Worm (Caenorhabditis elegans) whole organism, L2 larva: Measurements from ENCODE around the gene cec-5.

Experiments
- ZK546.5 ChIP-seq: sonication (generic microtip); optimal IDR thresholded peaks from 2 replicates; lab custom pipeline; 2017; ENCODE audit warnings: missing biosample characterization, missing genetic modification characterization
- ceh-82 ChIP-seq: fragments of 150-350 bp; optimal IDR thresholded peaks from 2 replicates; lab custom pipeline; 2014; ENCODE audit warnings: missing biosample characterization, missing genetic modification characterization
- lin-11 ChIP-seq: fragments of 150-350 bp; sonication (generic microtip); optimal IDR thresholded peaks from 2 replicates; lab custom pipeline; 2014; ENCODE audit warnings: missing biosample characterization, missing genetic modification characterization, inconsistent platforms, mixed read lengths
- lsy-2 ChIP-seq, 2 experiments: fragments of 150-350 bp in 1 of 2; sonication (generic microtip) in 1 of 2; optimal IDR thresholded peaks; 2 replicates each; lab custom pipeline; 2014 to 2017; ENCODE audit warnings: missing biosample characterization in 2 of 2, missing genetic modification characterization in 2 of 2
- mdl-1 ChIP-seq, 2 experiments: fragments of 150-350 bp in 1 of 2; sonication (generic microtip) in 1 of 2; optimal IDR thresholded peaks; 2 replicates each; lab custom pipeline; 2017; ENCODE audit warnings: missing biosample characterization in 2 of 2, missing genetic modification characterization in 2 of 2
- nhr-11 ChIP-seq: fragments of 150-350 bp; optimal IDR thresholded peaks from 2 replicates; lab custom pipeline; 2014; ENCODE audit warnings: missing biosample characterization, missing genetic modification characterization
- nhr-12 ChIP-seq: fragments of 150-350 bp; optimal IDR thresholded peaks from 2 replicates; lab custom pipeline; 2014; ENCODE audit warnings: missing biosample characterization, missing genetic modification characterization
- nhr-237 ChIP-seq: fragments of 150-350 bp; optimal IDR thresholded peaks from 2 replicates; lab custom pipeline; 2014; ENCODE audit warnings: missing biosample characterization, missing genetic modification characterization
- snpc-4 ChIP-seq: fragments of 150-350 bp; optimal IDR thresholded peaks from 2 replicates; lab custom pipeline; 2014; ENCODE audit warnings: missing biosample characterization, missing genetic modification characterization
- unc-39 ChIP-seq: fragments of 150-350 bp; optimal IDR thresholded peaks from 2 replicates; lab custom pipeline; 2014; ENCODE audit warnings: missing biosample characterization, missing genetic modification characterization
- unc-55 ChIP-seq: fragments of 150-350 bp; sonication (generic microtip); optimal IDR thresholded peaks from 3 replicates; lab custom pipeline; 2014; ENCODE audit warnings: missing biosample characterization, missing genetic modification reagents, missing genetic modification characterization
- ztf-4 ChIP-seq: fragments of 150-350 bp; optimal IDR thresholded peaks from 2 replicates; lab custom pipeline; 2014; ENCODE audit warnings: missing biosample characterization, missing genetic modification characterization

DNA sequence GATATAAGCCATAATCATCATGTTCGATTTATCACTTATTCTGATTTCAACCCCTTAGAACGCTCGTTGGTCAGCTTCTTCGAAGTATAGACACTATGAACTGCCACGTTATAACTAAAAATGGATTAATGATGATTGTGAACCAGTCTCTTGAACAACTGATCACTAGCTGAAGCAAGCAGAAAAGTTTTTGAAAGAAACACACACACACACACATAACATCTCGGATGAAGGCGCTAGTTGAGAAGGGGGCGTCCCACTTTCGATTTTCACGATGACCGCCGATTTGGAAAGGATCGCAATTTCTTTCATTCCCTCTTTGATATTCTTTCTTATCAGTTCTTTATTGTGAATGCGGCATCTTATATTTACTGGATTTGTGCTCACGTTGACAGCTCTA, 11.3 kb downstream of the cec-5 start, which contains the start of gene clec-180:
- no peak for TF ChIP-seq unc-55 (GFP tag; lab: Kevin White, UChicago)
- TF ChIP-seq snpc-4 (tag; lab: Kevin White, UChicago) = no peak
- no peak for TF ChIP-seq lsy-2 (tag; optimal IDR thresholded peaks at IDR 0.05; lab: Kevin White, UChicago)
- TF ChIP-seq nhr-11 = no peak
- TF ChIP-seq nhr-237 (tag; lab: Kevin White, UChicago) = no peak
- TF ChIP-seq lin-11 (tag; lab: Kevin White, UChicago) = no peak
- TF ChIP-seq ztf-4 (tag; lab: Kevin White, UChicago) = no peak
- no peak for TF ChIP-seq unc-39 (tag; lab: Kevin White, UChicago)
- no peak for TF ChIP-seq ZK546.5 (tag; lab: Kevin White, UChicago)
- TF ChIP-seq mdl-1 (tag; optimal IDR thresholded peaks at IDR 0.05; lab: Kevin White, UChicago) = no peak
- TF ChIP-seq ceh-82 = no peak
- no peak for TF ChIP-seq nhr-12 (tag; lab: Kevin White, UChicago)
